Worm (Caenorhabditis elegans): ENCODE results near the gene Y34B4A.2.

ce11 chrX:5293862-5294261 lies 14.6 kb downstream of the Y34B4A.2 start:
- TF ChIP-seq mdl-1 (tag; optimal IDR thresholded peaks at IDR 0.05): no peak
- TF ChIP-seq nhr-237 (tag; optimal IDR thresholded peaks at IDR 0.05): no peak
- no peak for TF ChIP-seq lin-39 (tag; optimal IDR thresholded peaks at IDR 0.05)
- TF ChIP-seq aly-2 (tag; optimal IDR thresholded peaks at IDR 0.05): no peak
- TF ChIP-seq nhr-25 (tag; optimal IDR thresholded peaks at IDR 0.05): no peak
- no peak for TF ChIP-seq unc-62 (GFP tag; optimal IDR thresholded peaks at IDR 0.05)
- no peak for TF ChIP-seq nhr-11 (tag; optimal IDR thresholded peaks at IDR 0.05)
- TF ChIP-seq ceh-82 (tag; optimal IDR thresholded peaks at IDR 0.05): no peak

Measured in whole organism, L2 larva.